Worm (Caenorhabditis elegans): Measurements from ENCODE around the gene bmk-1.

DNA sequence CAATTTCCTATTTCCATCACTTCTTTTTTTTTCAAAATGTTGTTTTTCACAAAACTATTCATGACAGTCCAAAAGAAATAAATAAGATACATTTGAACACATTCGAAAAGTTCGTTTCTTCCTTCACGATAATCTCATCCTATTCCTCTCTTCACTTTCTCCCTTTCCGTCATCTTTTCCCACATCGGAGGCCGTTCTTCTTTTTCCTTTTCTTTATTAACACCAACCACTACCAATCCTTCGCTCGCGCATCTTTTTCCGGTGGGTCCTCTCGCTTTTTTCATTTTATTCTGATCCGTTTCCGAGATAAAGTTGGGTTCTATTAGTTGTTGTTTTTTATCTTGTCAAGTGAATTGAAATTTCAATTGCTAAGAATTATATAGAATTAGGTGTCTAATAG, 38.7 kb upstream of the bmk-1 start:
- no peak for TF ChIP-seq him-1 (tag; optimal IDR thresholded peaks at IDR 0.05)
- no peak for TF ChIP-seq dao-5 (tag; optimal IDR thresholded peaks at IDR 0.05)
